Worm (Caenorhabditis elegans): ENCODE data around the gene Y102A11A.5.

DNA sequence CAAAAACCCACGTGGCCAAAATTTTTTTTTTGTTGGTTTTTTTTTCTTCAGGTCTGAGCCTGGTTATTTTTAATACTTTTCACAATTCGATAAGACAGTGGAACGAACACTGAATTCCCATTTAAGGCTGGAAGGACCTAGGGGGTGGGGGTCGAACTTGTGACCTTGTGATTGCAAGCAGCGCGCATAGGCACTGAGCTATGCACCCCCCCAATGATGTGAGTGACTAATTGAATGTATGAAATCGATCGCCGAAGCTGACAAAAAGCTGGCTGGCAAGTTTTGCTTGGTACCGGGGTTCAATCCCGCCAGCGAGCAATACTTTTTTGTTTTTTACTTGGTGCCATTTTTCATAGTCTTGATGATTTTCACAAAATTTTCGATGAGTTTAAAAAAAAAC lies 32.6 kb downstream of the Y102A11A.5 start:
- TF ChIP-seq ZK546.5 (tag; optimal IDR thresholded peaks at IDR 0.05) (no peak), fos-1 (tag; optimal IDR thresholded peaks at IDR 0.05) (no peak), ztf-4 (tag; optimal IDR thresholded peaks at IDR 0.05) (no peak), zag-1 (tag; optimal IDR thresholded peaks at IDR 0.05) (no peak), pha-4 (tag; optimal IDR thresholded peaks at IDR 0.05) (no peak), mdl-1 (tag; optimal IDR thresholded peaks at IDR 0.05) (no peak), nfya-1 (tag; optimal IDR thresholded peaks at IDR 0.05; ENCODE audit: insufficient read depth) (no peak)

Data from whole organism, L3 larva.